Fruit fly (Drosophila melanogaster): ENCODE data around the gene Whamy.

Gene Whamy

dm6 chr3R:9774147-9774546 is at the start of gene Whamy:
Whamy (minus strand) TSS chr3R:9774419.
- TF ChIP-seq Myc (optimal IDR thresholded peaks at IDR 0.05) (no peak), h (optimal IDR thresholded peaks at IDR 0.05) (no peak), insv (optimal IDR thresholded peaks at IDR 0.05) (no peak), Sin3A (optimal IDR thresholded peaks at IDR 0.05) (no peak)

- TF ChIP-seq insv (optimal IDR thresholded peaks at IDR 0.05) (no peak), h (optimal IDR thresholded peaks at IDR 0.05) (no peak), Sin3A (optimal IDR thresholded peaks at IDR 0.05) (no peak)
Measured at dm6 chr3R:9823723-9824122, 49.5 kb upstream of the Whamy start, which contains the start of gene CG34302. CG34302 (minus strand) TSS chr3R:9823823.

dm6 chr3R:9821091-9821490 is 46.9 kb upstream of the Whamy start, which contains the start of gene CG42857:
CG42857 (minus strand) TSS chr3R:9821191.
- TF ChIP-seq Myc (optimal IDR thresholded peaks at IDR 0.05): no peak
- no peak for TF ChIP-seq psq (optimal IDR thresholded peaks at IDR 0.05)
- TF ChIP-seq insv (optimal IDR thresholded peaks at IDR 0.05): no peak
- TF ChIP-seq ttk (optimal IDR thresholded peaks at IDR 0.05): no peak
- no peak for TF ChIP-seq h (optimal IDR thresholded peaks at IDR 0.05)
- TF ChIP-seq Sin3A (optimal IDR thresholded peaks at IDR 0.05): no peak

- TF ChIP-seq Sin3A (optimal IDR thresholded peaks at IDR 0.05) (no peak), Myc (optimal IDR thresholded peaks at IDR 0.05) (no peak), h (optimal IDR thresholded peaks at IDR 0.05) (no peak), ttk (optimal IDR thresholded peaks at IDR 0.05) (no peak), insv (optimal IDR thresholded peaks at IDR 0.05) (no peak), psq (optimal IDR thresholded peaks at IDR 0.05) (no peak)
Measured at dm6 chr3R:9819777-9820176, 45.6 kb upstream of the Whamy start, which contains the start of gene CG9458. CG9458 (minus strand) TSS chr3R:9819877.

- no peak for TF ChIP-seq insv (optimal IDR thresholded peaks at IDR 0.05)
- TF ChIP-seq h (optimal IDR thresholded peaks at IDR 0.05): no peak
- no peak for TF ChIP-seq Myc (optimal IDR thresholded peaks at IDR 0.05)
- no peak for TF ChIP-seq psq (optimal IDR thresholded peaks at IDR 0.05)
- TF ChIP-seq Sin3A (optimal IDR thresholded peaks at IDR 0.05): no peak
- no peak for TF ChIP-seq ttk (optimal IDR thresholded peaks at IDR 0.05)
Measured at dm6 chr3R:9818295-9818694, 44.1 kb upstream of the Whamy start, which contains the start of gene CG9459. CG9459 (minus strand) TSS chr3R:9818395.

dm6 chr3R:9816879-9817278 is 42.7 kb upstream of the Whamy start, which contains the start of gene CG16904:
CG16904 (minus strand) TSS chr3R:9816979.
- no peak for TF ChIP-seq Sin3A (optimal IDR thresholded peaks at IDR 0.05)
- no peak for TF ChIP-seq h (optimal IDR thresholded peaks at IDR 0.05)
- no peak for TF ChIP-seq Myc (optimal IDR thresholded peaks at IDR 0.05)
- TF ChIP-seq insv (optimal IDR thresholded peaks at IDR 0.05): no peak
- no peak for TF ChIP-seq psq (optimal IDR thresholded peaks at IDR 0.05)
- TF ChIP-seq ttk (optimal IDR thresholded peaks at IDR 0.05): no peak

- no peak for TF ChIP-seq ttk (optimal IDR thresholded peaks at IDR 0.05)
- no peak for TF ChIP-seq Sin3A (optimal IDR thresholded peaks at IDR 0.05)
- TF ChIP-seq insv (optimal IDR thresholded peaks at IDR 0.05): no peak
- no peak for TF ChIP-seq psq (optimal IDR thresholded peaks at IDR 0.05)
- no peak for TF ChIP-seq Myc (optimal IDR thresholded peaks at IDR 0.05)
- no peak for TF ChIP-seq h (optimal IDR thresholded peaks at IDR 0.05)
Measured at dm6 chr3R:9813861-9814260, 39.6 kb upstream of the Whamy start, which contains the start of gene eloF. eloF (plus strand) TSS chr3R:9814161.

- TF ChIP-seq Myc (optimal IDR thresholded peaks at IDR 0.05): no peak
- no peak for TF ChIP-seq psq (optimal IDR thresholded peaks at IDR 0.05)
- TF ChIP-seq insv (optimal IDR thresholded peaks at IDR 0.05): no peak
- no peak for TF ChIP-seq Sin3A (optimal IDR thresholded peaks at IDR 0.05)
- TF ChIP-seq ttk (optimal IDR thresholded peaks at IDR 0.05): no peak
- TF ChIP-seq h (optimal IDR thresholded peaks at IDR 0.05): no peak
Measured at dm6 chr3R:9812447-9812846, 38.2 kb upstream of the Whamy start, which contains the start of gene CG8534. CG8534 (plus strand) TSS chr3R:9812747.

- TF ChIP-seq psq (optimal IDR thresholded peaks at IDR 0.05) (no peak), insv (optimal IDR thresholded peaks at IDR 0.05) (no peak), ttk (optimal IDR thresholded peaks at IDR 0.05) (no peak), Myc (optimal IDR thresholded peaks at IDR 0.05) (no peak), Sin3A (optimal IDR thresholded peaks at IDR 0.05) (no peak), h (optimal IDR thresholded peaks at IDR 0.05) (no peak)
Measured at dm6 chr3R:9808946-9809545, 34.8 kb upstream of the Whamy start, which contains the start of gene FBXO11. FBXO11 (minus strand) TSS chr3R:9809368.

- TF ChIP-seq Myc (optimal IDR thresholded peaks at IDR 0.05) (no peak), ttk (optimal IDR thresholded peaks at IDR 0.05) (no peak), h (optimal IDR thresholded peaks at IDR 0.05) (no peak), Sin3A (optimal IDR thresholded peaks at IDR 0.05) (no peak), insv (optimal IDR thresholded peaks at IDR 0.05) (no peak), psq (optimal IDR thresholded peaks at IDR 0.05) (no peak)
Measured at dm6 chr3R:9800644-9801330, 26.6 kb upstream of the Whamy start, which contains the start of the genes CG9467 and CG8526. CG9467 (minus strand) TSS chr3R:9801026. CG8526 (plus strand) TSS chr3R:9801280.

dm6 chr3R:9793018-9793417 is 18.8 kb upstream of the Whamy start, which contains the start of gene CG8516:
CG8516 (plus strand) TSS chr3R:9793295.
- TF ChIP-seq Myc (optimal IDR thresholded peaks at IDR 0.05): no peak
- TF ChIP-seq ttk (optimal IDR thresholded peaks at IDR 0.05): no peak
- TF ChIP-seq psq (optimal IDR thresholded peaks at IDR 0.05): no peak
- TF ChIP-seq Sin3A (optimal IDR thresholded peaks at IDR 0.05): no peak
- TF ChIP-seq insv (optimal IDR thresholded peaks at IDR 0.05): no peak
- no peak for TF ChIP-seq h (optimal IDR thresholded peaks at IDR 0.05)

- TF ChIP-seq h (optimal IDR thresholded peaks at IDR 0.05): no peak
- no peak for TF ChIP-seq psq (optimal IDR thresholded peaks at IDR 0.05)
- TF ChIP-seq Myc (optimal IDR thresholded peaks at IDR 0.05): no peak
- TF ChIP-seq ttk (optimal IDR thresholded peaks at IDR 0.05): no peak
- TF ChIP-seq insv (optimal IDR thresholded peaks at IDR 0.05): no peak
- TF ChIP-seq Sin3A (optimal IDR thresholded peaks at IDR 0.05): no peak
Measured at dm6 chr3R:9791177-9791806, 17.1 kb upstream of the Whamy start, which contains the start of the genes CG12945 and CG8507. CG12945 (minus strand) TSS chr3R:9791221. CG8507 (plus strand) TSS chr3R:9791483.

Measured in Kc167 (cell line).